Worm (Caenorhabditis elegans): ENCODE results near the gene T19H12.15.

DNA sequence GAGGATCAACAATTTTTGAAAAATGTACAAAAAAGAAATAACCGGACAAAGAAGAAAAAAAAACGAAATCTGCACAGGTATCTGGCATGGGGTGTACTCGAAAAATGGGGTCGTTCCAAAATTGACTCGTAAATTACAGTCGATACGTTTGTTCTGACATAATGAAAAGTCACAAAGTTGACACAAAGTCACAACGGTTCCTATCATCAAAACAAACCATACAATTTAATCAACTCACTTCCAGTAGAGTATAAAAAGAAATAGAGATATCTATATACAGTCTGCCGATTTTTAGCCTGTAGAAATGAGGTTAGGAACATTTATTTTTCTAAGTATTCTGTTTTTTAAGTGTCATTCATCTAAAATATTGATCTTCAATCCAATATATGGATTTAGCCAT lies 5.3 kb upstream of the T19H12.15 start, which contains the start of gene T19H12.12:
- TF ChIP-seq dmd-9 (GFP tag; IDR thresholded peaks at IDR 0.05) (no peak), nhr-237 (tag; optimal IDR thresholded peaks at IDR 0.05) (no peak), dve-1 (tag; optimal IDR thresholded peaks at IDR 0.05; ENCODE audit: insufficient read depth) (no peak)

Data from whole organism, L4 larva.